Fruit fly (Drosophila melanogaster) whole organism, embryonic: Measurements from ENCODE around the gene tipE.

Source experiments
- CG10543 ChIP-seq: fragments of 200-800 bp; sonication (Bioruptor generic); optimal IDR thresholded peaks from 3 replicates; lab custom pipeline; 2017; ENCODE audit warnings: missing biosample characterization, mild to moderate bottlenecking, missing genetic modification characterization, moderate library complexity
- CG11504 ChIP-seq: fragments of 200-800 bp; sonication (Bioruptor generic); optimal IDR thresholded peaks from 3 replicates; lab custom pipeline; 2019; ENCODE audit warnings: missing biosample characterization, mild to moderate bottlenecking, missing genetic modification characterization, moderate library complexity
- CG12769 ChIP-seq: fragments of 200-800 bp; sonication (Bioruptor generic); optimal IDR thresholded peaks from 2 replicates; lab custom pipeline; 2019; ENCODE audit warnings: missing biosample characterization, mild to moderate bottlenecking, missing genetic modification characterization, moderate library complexity
- CG17328 ChIP-seq: fragments of 200-800 bp; sonication (Bioruptor generic); IDR thresholded peaks from 2 replicates; pipeline ENCODE4 v1.3.6; 2022; ENCODE audit warnings: missing biosample characterization, missing genetic modification characterization
- CG17361 ChIP-seq: fragments of 200-800 bp; sonication (Bioruptor generic); IDR thresholded peaks from 3 replicates; pipeline ENCODE4 v1.3.6; 2022; ENCODE audit warnings: missing biosample characterization, missing genetic modification characterization
- CG1832 ChIP-seq: fragments of 200-800 bp; sonication (Bioruptor generic); optimal IDR thresholded peaks from 2 replicates; lab custom pipeline; 2017; ENCODE audit warnings: missing biosample characterization, mild to moderate bottlenecking, missing genetic modification characterization, inconsistent platforms
- CG18599 ChIP-seq: fragments of 200-800 bp; sonication (Bioruptor generic); optimal IDR thresholded peaks from 3 replicates; lab custom pipeline; 2017; ENCODE audit warnings: missing biosample characterization, missing genetic modification characterization, mild to moderate bottlenecking, moderate library complexity, missing genetic modification reagents
- CG2199 ChIP-seq: fragments of 200-800 bp; sonication (Bioruptor generic); IDR thresholded peaks from 3 replicates; pipeline ENCODE4 v1.3.6; 2022; ENCODE audit warnings: missing biosample characterization, missing genetic modification characterization
- CG2875 ChIP-seq: fragments of 200-800 bp; sonication (Bioruptor generic); optimal IDR thresholded peaks from 2 replicates; lab custom pipeline; 2017; ENCODE audit warnings: missing biosample characterization, mild to moderate bottlenecking, missing genetic modification characterization, missing genetic modification reagents
- CG3281 ChIP-seq: fragments of 200-800 bp; sonication (Bioruptor generic); optimal IDR thresholded peaks from 3 replicates; lab custom pipeline; 2017; ENCODE audit warnings: missing biosample characterization, mild to moderate bottlenecking, missing genetic modification characterization
- CG33213 ChIP-seq: fragments of 200-800 bp; sonication (Bioruptor generic); optimal IDR thresholded peaks from 3 replicates; lab custom pipeline; 2016; ENCODE audit warnings: missing biosample characterization, missing genetic modification characterization
- CG34422 ChIP-seq: fragments of 200-800 bp; sonication (Bioruptor generic); IDR thresholded peaks from 3 replicates; pipeline ENCODE4 v1.3.6; 2022; ENCODE audit warnings: missing biosample characterization, missing genetic modification characterization
- CG4360 ChIP-seq: fragments of 200-800 bp; sonication (Bioruptor generic); IDR thresholded peaks from 2 replicates; pipeline ENCODE4 v1.3.6; 2022; ENCODE audit warnings: missing biosample characterization, missing genetic modification characterization
- CG4404 ChIP-seq: fragments of 200-800 bp; sonication (Bioruptor generic); IDR thresholded peaks from 2 replicates; pipeline ENCODE4 v1.3.6; 2022; ENCODE audit warnings: missing biosample characterization, missing genetic modification characterization
- CG5180 ChIP-seq: fragments of 200-800 bp; sonication (Bioruptor generic); optimal IDR thresholded peaks from 3 replicates; lab custom pipeline; 2017; ENCODE audit warnings: missing biosample characterization, missing genetic modification characterization, mild to moderate bottlenecking, moderate library complexity, missing genetic modification reagents
- CG6654 ChIP-seq: fragments of 200-800 bp; sonication (Bioruptor generic); optimal IDR thresholded peaks from 2 replicates; lab custom pipeline; 2017; ENCODE audit warnings: missing biosample characterization, mild to moderate bottlenecking, missing genetic modification characterization
- CG6813 ChIP-seq: fragments of 200-800 bp; sonication (Bioruptor generic); optimal IDR thresholded peaks from 2 replicates; lab custom pipeline; 2017; ENCODE audit warnings: missing biosample characterization, missing genetic modification characterization, mild to moderate bottlenecking, moderate library complexity, missing genetic modification reagents
- CG9437 ChIP-seq: fragments of 200-800 bp; sonication (Bioruptor generic); optimal IDR thresholded peaks from 2 replicates; lab custom pipeline; 2018; ENCODE audit warnings: missing biosample characterization, mild to moderate bottlenecking, missing genetic modification characterization
- CG9727 ChIP-seq: fragments of 200-800 bp; sonication (Bioruptor generic); optimal IDR thresholded peaks from 3 replicates; lab custom pipeline; 2017; ENCODE audit warnings: missing biosample characterization, mild to moderate bottlenecking, missing genetic modification characterization
- D19B ChIP-seq: fragments of 200-800 bp; sonication (Bioruptor generic); optimal IDR thresholded peaks from 2 replicates; lab custom pipeline; 2017; ENCODE audit warnings: missing biosample characterization, mild to moderate bottlenecking, missing genetic modification characterization
- Deaf1 ChIP-seq: fragments of 200-800 bp; optimal IDR thresholded peaks from 3 replicates; lab custom pipeline; 2019; ENCODE audit warnings: missing biosample characterization, mild to moderate bottlenecking, missing genetic modification characterization, moderate library complexity
- Dek ChIP-seq: fragments of 200-800 bp; sonication (Bioruptor generic); optimal IDR thresholded peaks from 3 replicates; lab custom pipeline; 2019; ENCODE audit warnings: missing biosample characterization, mild to moderate bottlenecking, missing genetic modification characterization, moderate library complexity
- Ets97D ChIP-seq: fragments of 200-800 bp; sonication (Bioruptor generic); optimal IDR thresholded peaks from 3 replicates; lab custom pipeline; 2016; ENCODE audit warnings: missing biosample characterization, missing genetic modification characterization
- HmgD ChIP-seq: fragments of 200-800 bp; sonication (Bioruptor generic); optimal IDR thresholded peaks from 3 replicates; lab custom pipeline; 2016; ENCODE audit warnings: missing biosample characterization, missing genetic modification characterization
- NK7.1 ChIP-seq: fragments of 200-800 bp; sonication (Bioruptor generic); optimal IDR thresholded peaks from 3 replicates; lab custom pipeline; 2016; ENCODE audit warnings: missing biosample characterization, missing genetic modification characterization
- Nf-YB ChIP-seq: fragments of 200-800 bp; sonication (Bioruptor generic); optimal IDR thresholded peaks from 3 replicates; lab custom pipeline; 2019; ENCODE audit warnings: missing biosample characterization, mild to moderate bottlenecking, missing genetic modification characterization, moderate library complexity
- Nf-YC ChIP-seq: fragments of 200-800 bp; optimal IDR thresholded peaks from 3 replicates; lab custom pipeline; 2019; ENCODE audit warnings: missing biosample characterization, mild to moderate bottlenecking, missing genetic modification characterization, moderate library complexity
- Rfx ChIP-seq: fragments of 200-800 bp; sonication (Bioruptor generic); IDR thresholded peaks from 2 replicates; pipeline ENCODE4 v1.3.6; 2022; ENCODE audit warnings: missing biosample characterization, missing genetic modification characterization
- Sox100B ChIP-seq: fragments of 200-800 bp; sonication (Bioruptor generic); optimal IDR thresholded peaks from 3 replicates; lab custom pipeline; 2018; ENCODE audit warnings: missing biosample characterization, mild to moderate bottlenecking, missing genetic modification characterization
- ac ChIP-seq: fragments of 200-800 bp; sonication (Bioruptor generic); optimal IDR thresholded peaks from 3 replicates; lab custom pipeline; 2017; ENCODE audit warnings: missing biosample characterization, mild to moderate bottlenecking, missing genetic modification characterization
- bbx ChIP-seq: fragments of 200-800 bp; sonication (Bioruptor generic); IDR thresholded peaks from 2 replicates; pipeline ENCODE4 v1.3.6; 2022; ENCODE audit warnings: missing biosample characterization, missing genetic modification characterization; ENCODE audit not compliant: partially characterized antibody
- chinmo ChIP-seq: fragments of 200-800 bp; sonication (Bioruptor generic); IDR thresholded peaks from 4 replicates; pipeline ENCODE4 v1.3.6; 2022; ENCODE audit warnings: missing biosample characterization, missing genetic modification characterization; ENCODE audit not compliant: partially characterized antibody
- crol ChIP-seq: fragments of 200-800 bp; sonication (Bioruptor generic); IDR thresholded peaks from 2 replicates; pipeline ENCODE4 v1.3.6; 2022; ENCODE audit warnings: missing biosample characterization, missing genetic modification characterization
- fd96Cb ChIP-seq: fragments of 200-800 bp; sonication (Bioruptor generic); optimal IDR thresholded peaks from 2 replicates; lab custom pipeline; 2018; ENCODE audit warnings: missing biosample characterization, mild to moderate bottlenecking, missing genetic modification characterization, moderate library complexity
- gcm ChIP-seq: fragments of 200-800 bp; sonication (Bioruptor generic); optimal IDR thresholded peaks from 2 replicates; lab custom pipeline; 2019; ENCODE audit warnings: missing biosample characterization, mild to moderate bottlenecking, missing genetic modification characterization, moderate library complexity
- grau ChIP-seq: fragments of 200-800 bp; optimal IDR thresholded peaks from 3 replicates; lab custom pipeline; 2019; ENCODE audit warnings: missing biosample characterization, mild to moderate bottlenecking, missing genetic modification characterization, moderate library complexity
- gsb-n ChIP-seq: fragments of 200-800 bp; sonication (Bioruptor generic); optimal IDR thresholded peaks from 3 replicates; lab custom pipeline; 2018; ENCODE audit warnings: missing biosample characterization, mild to moderate bottlenecking, missing genetic modification characterization
- hkb ChIP-seq, 2 experiments: fragments of 200-800 bp in 1 of 2; fragments of >200 bp in 1 of 2; sonication (Bioruptor generic) in 1 of 2; IDR thresholded peaks in 1 of 2; optimal IDR thresholded peaks in 1 of 2; 2 replicates each; pipeline versions ENCODE4 v1.3.6 to Lab custom; 2017 to 2022; ENCODE audit warnings: missing biosample characterization in 1 of 2, missing genetic modification characterization in 1 of 2
- kay ChIP-seq: fragments of 200-800 bp; sonication (Bioruptor generic); optimal IDR thresholded peaks from 2 replicates; lab custom pipeline; 2016; ENCODE audit warnings: missing biosample characterization, missing genetic modification characterization
- lov ChIP-seq, 2 experiments: fragments of 200-800 bp in 1 of 2; fragments of >200 bp in 1 of 2; sonication (Bioruptor generic) in 1 of 2; IDR thresholded peaks in 1 of 2; optimal IDR thresholded peaks in 1 of 2; 2 replicates in 1 of 2; 3 replicates in 1 of 2; pipeline versions ENCODE4 v1.3.6 to Lab custom; 2017 to 2022; ENCODE audit warnings: missing biosample characterization in 1 of 2, missing genetic modification characterization in 1 of 2
- nmo ChIP-seq: fragments of 200-800 bp; sonication (Bioruptor generic); optimal IDR thresholded peaks from 2 replicates; lab custom pipeline; 2018; ENCODE audit warnings: missing biosample characterization, mild to moderate bottlenecking, missing genetic modification characterization, moderate library complexity
- pan ChIP-seq, 4 experiments: fragments of >200 bp in 3 of 4; fragments of 200-800 bp in 1 of 4; sonication (Bioruptor generic) in 1 of 4; optimal IDR thresholded peaks in 3 of 4; IDR thresholded peaks in 1 of 4; 2 replicates each; pipeline versions ENCODE4 v1.3.6 to Lab custom; 2017 to 2022; ENCODE audit warnings: missing biosample characterization in 2 of 4, missing genetic modification characterization in 2 of 4, mixed read lengths in 1 of 4
- stwl ChIP-seq: fragments of 200-800 bp; sonication (Bioruptor generic); optimal IDR thresholded peaks from 3 replicates; lab custom pipeline; 2018; ENCODE audit warnings: missing biosample characterization, mild to moderate bottlenecking, missing genetic modification characterization, moderate library complexity
- sug ChIP-seq: fragments of 200-800 bp; optimal IDR thresholded peaks from 2 replicates; lab custom pipeline; 2019; ENCODE audit warnings: missing biosample characterization, mild to moderate bottlenecking, missing genetic modification characterization, moderate library complexity
- tll ChIP-seq, 2 experiments: fragments of 200-800 bp in 1 of 2; fragments of >200 bp in 1 of 2; sonication (Bioruptor generic) in 1 of 2; optimal IDR thresholded peaks; 2 replicates each; lab custom pipeline; 2017 to 2019; ENCODE audit warnings: missing biosample characterization in 2 of 2, missing genetic modification characterization in 2 of 2, mild to moderate bottlenecking in 1 of 2, moderate library complexity in 1 of 2
- vvl ChIP-seq: fragments of 200-800 bp; sonication (Bioruptor generic); IDR thresholded peaks from 2 replicates; pipeline ENCODE4 v1.3.6; 2022; ENCODE audit warnings: missing biosample characterization, missing genetic modification characterization
- zf30C ChIP-seq: fragments of 200-800 bp; sonication (Bioruptor generic); optimal IDR thresholded peaks from 3 replicates; lab custom pipeline; 2018; ENCODE audit warnings: missing biosample characterization, mild to moderate bottlenecking, missing genetic modification characterization

Gene tipE

DNA sequence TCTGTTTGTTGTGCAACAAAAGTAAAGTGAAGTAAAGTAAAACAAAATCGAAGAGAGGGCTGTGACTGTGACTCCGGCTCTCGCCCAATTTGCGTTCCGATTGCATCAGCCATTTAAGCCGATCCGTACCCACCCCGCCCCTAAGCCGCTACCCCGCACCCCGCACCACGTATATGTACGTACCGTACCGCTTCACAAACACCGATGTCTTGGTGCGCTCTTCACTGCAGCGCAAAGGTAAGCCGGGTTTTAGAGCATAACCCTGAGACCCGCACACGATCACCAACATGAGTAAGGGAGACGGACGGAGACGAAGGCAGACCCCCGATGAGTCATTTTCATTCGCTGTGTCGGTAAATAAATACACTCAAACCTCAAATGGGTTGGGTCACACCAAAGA lies 43.9 kb downstream of the tipE start (continued):
- TF ChIP-seq CG2199 (GFP tag; lab: Robert Waterston, UW) (peak; percentile 61; the same call in 1 of the 3 replicates), CG4404 (GFP tag; lab: Robert Waterston, UW) (no peak), kay (GFP tag; lab: Kevin White, UChicago) (peak; percentile 71), CG10543 (GFP tag; lab: Kevin White, UChicago) (peak; percentile 11), NK7.1 (GFP tag; lab: Kevin White, UChicago) (no peak), Rfx (GFP tag; lab: Robert Waterston, UW) (no peak), gcm (peak; percentile 56), bbx (GFP tag; lab: Robert Waterston, UW) (0 out of 2 replicates have a peak, but pooled peaks have one; percentile 23), vvl (GFP tag; lab: Robert Waterston, UW) (peak; percentile 53; the same call in 1 of the 2 replicates), hkb (optimal IDR thresholded peaks at IDR 0.05; lab: Kevin White, UChicago) (no peak), hkb (GFP tag; IDR thresholded peaks at IDR 0.05; lab: Robert Waterston, UW) (no peak), pan (optimal IDR thresholded peaks at IDR 0.05; lab: Kevin White, UChicago) (no peak), pan (GFP tag; optimal IDR thresholded peaks at IDR 0.05 in 1 of 2, IDR thresholded peaks at IDR 0.05 in 1 of 2) (peak in 1 of 2 experiments; percentile 9), tll (GFP tag; optimal IDR thresholded peaks at IDR 0.05; lab: Kevin White, UChicago) (peak in 1 of 2 experiments; percentile 88), CG6813 (GFP tag; lab: Kevin White, UChicago) (peak; percentile 28), CG17361 (no peak), CG1832 (GFP tag; lab: Kevin White, UChicago) (peak; percentile 33), CG34422 (GFP tag; lab: Robert Waterston, UW) (no peak), stwl (tag; lab: Kevin White, UChicago) (no peak), chinmo (peak; percentile 72; the same call in 1 of the 4 replicates), CG4360 (GFP tag; lab: Robert Waterston, UW) (no peak), CG5180 (peak; percentile 32), zf30C (peak; percentile 39), CG12769 (tag; lab: Kevin White, UChicago) (peak; percentile 8), HmgD (no peak), Nf-YB (peak; percentile 62), lov (optimal IDR thresholded peaks at IDR 0.05; lab: Kevin White, UChicago) (no peak), lov (GFP tag; IDR thresholded peaks at IDR 0.05; lab: Robert Waterston, UW) (0 out of 3 replicates have a peak, but pooled peaks have one; percentile 61), Deaf1 (peak; percentile 43), crol (GFP tag; lab: Robert Waterston, UW) (peak; percentile 97), Nf-YC (tag; lab: Kevin White, UChicago) (peak; percentile 3)

DNA sequence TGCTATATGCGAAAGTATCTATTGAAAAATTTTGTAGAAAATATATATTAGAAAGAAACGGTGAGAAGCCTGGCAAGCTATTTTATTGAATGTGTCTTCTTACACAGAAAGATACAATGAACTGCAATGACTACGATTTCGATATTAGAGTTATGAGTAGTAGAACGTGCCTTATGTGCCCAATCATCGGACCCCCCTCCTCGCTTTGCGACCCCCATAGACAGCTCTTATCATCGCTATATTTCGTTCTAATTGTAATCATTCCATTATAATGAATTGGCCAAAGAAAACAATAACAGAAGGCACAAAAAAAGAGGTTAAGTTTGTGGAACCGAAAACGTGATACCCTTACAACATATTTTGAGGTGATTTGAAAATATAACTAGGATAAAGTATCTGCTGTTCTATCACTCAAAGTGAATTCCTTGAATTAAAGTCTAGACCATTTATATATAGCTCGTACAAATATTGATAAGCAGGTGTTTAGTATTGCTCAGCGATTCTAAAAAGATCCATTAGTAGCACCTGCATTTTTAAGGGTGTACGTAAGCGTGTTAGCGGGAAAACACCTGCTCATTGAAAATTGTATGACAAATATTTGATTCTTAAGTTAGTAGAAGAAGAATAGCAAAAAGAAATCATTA lies 44.5 kb downstream of the tipE start:
- TF ChIP-seq ac (peak; percentile 50), CG9437 (GFP tag; lab: Kevin White, UChicago) (peak; percentile 24), grau (tag; lab: Kevin White, UChicago) (peak; percentile 30), CG6654 (GFP tag; lab: Kevin White, UChicago) (no peak), CG33213 (GFP tag; lab: Kevin White, UChicago) (no peak), CG3281 (GFP tag; lab: Kevin White, UChicago) (peak; percentile 48), CG34422 (GFP tag; lab: Robert Waterston, UW) (no peak), fd96Cb (tag; lab: Kevin White, UChicago) (peak; percentile 51), CG9727 (GFP tag; lab: Kevin White, UChicago) (peak; percentile 33), CG17328 (GFP tag; lab: Robert Waterston, UW) (no peak), D19B (GFP tag; lab: Kevin White, UChicago) (peak; percentile 12), CG2875 (no peak), sug (tag; lab: Kevin White, UChicago) (peak; percentile 91), nmo (peak; percentile 56), Ets97D (GFP tag; lab: Kevin White, UChicago) (peak; percentile 2), Dek (tag; lab: Kevin White, UChicago) (no peak), Sox100B (GFP tag; lab: Kevin White, UChicago) (peak; percentile 41), CG18599 (GFP tag; lab: Kevin White, UChicago) (peak; percentile 5), gsb-n (tag; lab: Kevin White, UChicago) (peak; percentile 7), CG11504 (tag; lab: Kevin White, UChicago) (peak; percentile 53)
